Comparison of ENCODE assay signal across 1 fruit fly cellular context in the genomic region with DNA sequence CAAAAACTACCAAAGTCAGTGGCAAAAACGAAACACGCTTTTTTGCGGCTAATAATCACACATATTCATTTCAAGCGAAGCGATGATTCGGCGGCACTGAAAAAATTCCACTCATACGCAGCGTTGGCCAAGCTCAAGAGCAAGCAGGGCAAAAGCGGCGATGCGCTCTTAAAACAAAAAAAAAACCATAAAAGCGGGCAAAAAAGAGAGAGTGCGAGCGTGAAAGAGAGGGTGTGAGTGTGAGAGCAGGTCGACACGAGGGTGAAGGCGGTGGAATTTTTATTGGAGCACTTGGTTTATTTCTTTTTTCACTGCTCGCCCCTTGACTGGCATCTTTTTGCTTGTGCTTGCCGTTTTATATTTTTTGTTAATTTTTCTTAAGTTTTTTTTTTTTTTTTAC.
TF ChIP-seq lines count a peak whose summit lies in the region.

No protein-coding gene starts in this region.

TF ChIP-seq in whole organism, prepupa, 60 proteins besides CTCF, POLR2A, EP300 and RAD21 (continued from another document):
- TF ChIP-seq fd85E (GFP tag; optimal IDR thresholded peaks at IDR 0.05; lab: Kevin White, UChicago) (no peak), salr (GFP tag; optimal IDR thresholded peaks at IDR 0.05; lab: Kevin White, UChicago) (no peak), pdm3 (GFP tag; optimal IDR thresholded peaks at IDR 0.05; lab: Kevin White, UChicago) (no peak), dsx (GFP tag; optimal IDR thresholded peaks at IDR 0.05; lab: Kevin White, UChicago; ENCODE audit: poor library complexity, severe bottlenecking) (no peak), CG32006 (GFP tag; optimal IDR thresholded peaks at IDR 0.05; lab: Kevin White, UChicago) (no peak), CG3919 (GFP tag; optimal IDR thresholded peaks at IDR 0.05; lab: Kevin White, UChicago) (no peak), topi (GFP tag; optimal IDR thresholded peaks at IDR 0.05; lab: Kevin White, UChicago) (no peak), CG8119 (GFP tag; IDR thresholded peaks at IDR 0.05; lab: Robert Waterston, UW) (no peak), CG8632 (GFP tag; optimal IDR thresholded peaks at IDR 0.05; lab: Kevin White, UChicago) (no peak), cyc (GFP tag; optimal IDR thresholded peaks at IDR 0.05; lab: Kevin White, UChicago) (no peak), Smox (GFP tag; optimal IDR thresholded peaks at IDR 0.05; lab: Kevin White, UChicago) (no peak), CG6854 (GFP tag; optimal IDR thresholded peaks at IDR 0.05; lab: Kevin White, UChicago) (no peak), Ets21C (GFP tag; optimal IDR thresholded peaks at IDR 0.05; lab: Kevin White, UChicago) (no peak), Ets96B (tag; optimal IDR thresholded peaks at IDR 0.05; lab: Kevin White, UChicago) (no peak), vri (GFP tag; optimal IDR thresholded peaks at IDR 0.05; lab: Kevin White, UChicago) (peak; percentile 5), acj6 (GFP tag; optimal IDR thresholded peaks at IDR 0.05; lab: Kevin White, UChicago) (no peak), Met (GFP tag; optimal IDR thresholded peaks at IDR 0.05; lab: Kevin White, UChicago) (no peak), CG16779 (tag; optimal IDR thresholded peaks at IDR 0.05; lab: Kevin White, UChicago) (no peak), CG8319 (GFP tag; optimal IDR thresholded peaks at IDR 0.05; lab: Kevin White, UChicago) (no peak), fd59A (GFP tag; optimal IDR thresholded peaks at IDR 0.05; lab: Kevin White, UChicago) (no peak), eg (GFP tag; IDR thresholded peaks at IDR 0.05; lab: Robert Waterston, UW) (peak; percentile 56; the same call in 1 of the 3 replicates), Lpt (GFP tag; optimal IDR thresholded peaks at IDR 0.05; lab: Kevin White, UChicago) (no peak), Hr38 (GFP tag; optimal IDR thresholded peaks at IDR 0.05; lab: Kevin White, UChicago) (no peak), dac (GFP tag; optimal IDR thresholded peaks at IDR 0.05; lab: Kevin White, UChicago) (peak; percentile 23), achi (GFP tag; optimal IDR thresholded peaks at IDR 0.05; lab: Kevin White, UChicago) (no peak), CG6808 (GFP tag; optimal IDR thresholded peaks at IDR 0.05; lab: Kevin White, UChicago) (no peak), CG10669 (GFP tag; optimal IDR thresholded peaks at IDR 0.05; lab: Kevin White, UChicago) (no peak), spab (GFP tag; optimal IDR thresholded peaks at IDR 0.05; lab: Kevin White, UChicago) (no peak), CG1621 (tag; optimal IDR thresholded peaks at IDR 0.05; lab: Kevin White, UChicago) (no peak), CG34406 (GFP tag; optimal IDR thresholded peaks at IDR 0.05; lab: Kevin White, UChicago) (peak; percentile 2), Hr39 (GFP tag; optimal IDR thresholded peaks at IDR 0.05; lab: Kevin White, UChicago) (no peak), Hr4 (GFP tag; optimal IDR thresholded peaks at IDR 0.05; lab: Kevin White, UChicago) (no peak), CG6163 (GFP tag; IDR thresholded peaks at IDR 0.05; lab: Robert Waterston, UW) (no peak)
